Fruit fly (Drosophila melanogaster) whole organism, embryonic: Measurements from ENCODE around the gene vers.

Experiments used
- Ada2b ChIP-seq: fragments of 200-800 bp; sonication (Bioruptor generic); IDR thresholded peaks from 2 replicates; pipeline ENCODE4 v1.3.6; 2022; ENCODE audit warnings: missing biosample characterization, missing genetic modification characterization
- BEAF-32 ChIP-seq: fragments of 200-800 bp; sonication (Bioruptor generic); optimal IDR thresholded peaks from 3 replicates; lab custom pipeline; 2017; ENCODE audit warnings: missing biosample characterization, missing genetic modification characterization, mild to moderate bottlenecking, moderate library complexity, missing genetic modification reagents
- CG10267 ChIP-seq: fragments of 200-800 bp; sonication (Bioruptor generic); optimal IDR thresholded peaks from 2 replicates; lab custom pipeline; 2018; ENCODE audit warnings: missing biosample characterization, mild to moderate bottlenecking, missing genetic modification characterization, moderate library complexity
- CG10462 ChIP-seq: fragments of 200-800 bp; sonication (Bioruptor generic); optimal IDR thresholded peaks from 2 replicates; lab custom pipeline; 2016; ENCODE audit warnings: missing biosample characterization, missing genetic modification characterization
- CG11695 ChIP-seq: fragments of 200-800 bp; sonication (Bioruptor generic); IDR thresholded peaks from 3 replicates; pipeline ENCODE4 v1.3.6; 2022; ENCODE audit warnings: missing biosample characterization, missing genetic modification characterization
- CG12071 ChIP-seq: fragments of 200-800 bp; sonication (Bioruptor generic); optimal IDR thresholded peaks from 3 replicates; lab custom pipeline; 2018; ENCODE audit warnings: missing biosample characterization, mild to moderate bottlenecking, missing genetic modification characterization
- CG12219 ChIP-seq: fragments of 200-800 bp; sonication (Bioruptor generic); optimal IDR thresholded peaks from 3 replicates; lab custom pipeline; 2018; ENCODE audit warnings: missing biosample characterization, mild to moderate bottlenecking, missing genetic modification characterization
- CG12744 ChIP-seq: fragments of 200-800 bp; sonication (Bioruptor generic); optimal IDR thresholded peaks from 2 replicates; lab custom pipeline; 2016; ENCODE audit warnings: missing biosample characterization, missing genetic modification characterization
- CG13894 ChIP-seq: fragments of 200-800 bp; sonication (Bioruptor generic); optimal IDR thresholded peaks from 3 replicates; lab custom pipeline; 2018; ENCODE audit warnings: missing biosample characterization, mild to moderate bottlenecking, missing genetic modification characterization, moderate library complexity
- CG1647 ChIP-seq: fragments of 200-800 bp; sonication (Bioruptor generic); optimal IDR thresholded peaks from 3 replicates; lab custom pipeline; 2016; ENCODE audit warnings: missing biosample characterization, missing genetic modification characterization
- CG16813 ChIP-seq: fragments of 200-800 bp; sonication (Bioruptor generic); IDR thresholded peaks from 3 replicates; pipeline ENCODE4 v1.3.6; 2022; ENCODE audit warnings: missing biosample characterization, missing genetic modification characterization; ENCODE audit not compliant: partially characterized antibody
- CG17328 ChIP-seq: fragments of 200-800 bp; sonication (Bioruptor generic); IDR thresholded peaks from 2 replicates; pipeline ENCODE4 v1.3.6; 2022; ENCODE audit warnings: missing biosample characterization, missing genetic modification characterization
- CG2116 ChIP-seq: fragments of 200-800 bp; sonication (Bioruptor generic); optimal IDR thresholded peaks from 3 replicates; lab custom pipeline; 2018; ENCODE audit warnings: missing biosample characterization, mild to moderate bottlenecking, missing genetic modification characterization
- CG2129 ChIP-seq: fragments of 200-800 bp; sonication (Bioruptor generic); IDR thresholded peaks from 2 replicates; pipeline ENCODE4 v1.3.6; 2022; ENCODE audit warnings: missing biosample characterization, missing genetic modification characterization; ENCODE audit not compliant: partially characterized antibody
- CG30020 ChIP-seq: fragments of 200-800 bp; optimal IDR thresholded peaks from 2 replicates; lab custom pipeline; 2019; ENCODE audit warnings: missing biosample characterization, mild to moderate bottlenecking, missing genetic modification characterization, moderate library complexity
- CG30403 ChIP-seq: fragments of 200-800 bp; sonication (Bioruptor generic); optimal IDR thresholded peaks from 3 replicates; lab custom pipeline; 2016; ENCODE audit warnings: missing biosample characterization, missing genetic modification characterization
- CG31224 ChIP-seq: fragments of 200-800 bp; sonication (Bioruptor generic); IDR thresholded peaks from 2 replicates; pipeline ENCODE4 v1.3.6; 2022; ENCODE audit warnings: missing biosample characterization, missing genetic modification characterization
- CG3163 ChIP-seq: fragments of 200-800 bp; sonication (Bioruptor generic); optimal IDR thresholded peaks from 3 replicates; lab custom pipeline; 2016; ENCODE audit warnings: missing biosample characterization, missing genetic modification characterization
- CG4424 ChIP-seq: fragments of 200-800 bp; sonication (Bioruptor generic); optimal IDR thresholded peaks from 3 replicates; lab custom pipeline; 2016; ENCODE audit warnings: missing biosample characterization, missing genetic modification characterization
- CG4730 ChIP-seq: fragments of 200-800 bp; sonication (Bioruptor generic); IDR thresholded peaks from 2 replicates; pipeline ENCODE4 v1.3.6; 2022; ENCODE audit warnings: missing biosample characterization, missing genetic modification characterization
- CG5953 ChIP-seq: fragments of 200-800 bp; sonication (Bioruptor generic); IDR thresholded peaks from 2 replicates; pipeline ENCODE4 v1.3.6; 2022; ENCODE audit warnings: missing biosample characterization, missing genetic modification characterization
- CG6175 ChIP-seq: fragments of 200-800 bp; sonication (Bioruptor generic); IDR thresholded peaks from 3 replicates; pipeline ENCODE4 v1.3.6; 2022; ENCODE audit warnings: missing biosample characterization, missing genetic modification characterization
- CG7928 ChIP-seq: fragments of 200-800 bp; sonication (Bioruptor generic); optimal IDR thresholded peaks from 2 replicates; lab custom pipeline; 2017; ENCODE audit warnings: missing biosample characterization, mild to moderate bottlenecking, missing genetic modification characterization
- CG8924 ChIP-seq: fragments of 200-800 bp; optimal IDR thresholded peaks from 3 replicates; lab custom pipeline; 2019; ENCODE audit warnings: missing biosample characterization, mild to moderate bottlenecking, missing genetic modification characterization, moderate library complexity
- CG9609 ChIP-seq: fragments of 200-800 bp; sonication (Bioruptor generic); optimal IDR thresholded peaks from 3 replicates; lab custom pipeline; 2016; ENCODE audit warnings: missing biosample characterization, missing genetic modification characterization
- Dek ChIP-seq: fragments of 200-800 bp; sonication (Bioruptor generic); optimal IDR thresholded peaks from 3 replicates; lab custom pipeline; 2019; ENCODE audit warnings: missing biosample characterization, mild to moderate bottlenecking, missing genetic modification characterization, moderate library complexity
- Dip2 ChIP-seq: fragments of 200-800 bp; sonication (Bioruptor generic); IDR thresholded peaks from 2 replicates; pipeline ENCODE4 v1.3.6; 2022; ENCODE audit warnings: missing biosample characterization, missing genetic modification characterization
- Doc3 ChIP-seq: fragments of 200-800 bp; sonication (Bioruptor generic); IDR thresholded peaks from 3 replicates; pipeline ENCODE4 v1.3.6; 2022; ENCODE audit warnings: missing biosample characterization, missing genetic modification characterization; ENCODE audit not compliant: partially characterized antibody
- MTF-1 ChIP-seq: fragments of 200-800 bp; sonication (Bioruptor generic); optimal IDR thresholded peaks from 2 replicates; lab custom pipeline; 2018; ENCODE audit warnings: missing biosample characterization, mild to moderate bottlenecking, missing genetic modification characterization, borderline replicate concordance
- Max ChIP-seq: fragments of 200-800 bp; sonication (Bioruptor generic); optimal IDR thresholded peaks from 2 replicates; lab custom pipeline; 2016; ENCODE audit warnings: missing biosample characterization, mild to moderate bottlenecking, missing genetic modification characterization
- Pdp1 ChIP-seq, 2 experiments: fragments of 200-800 bp; sonication (Bioruptor generic); optimal IDR thresholded peaks; 3 replicates each; lab custom pipeline; 2016; ENCODE audit warnings: missing biosample characterization in 2 of 2, missing genetic modification characterization in 2 of 2, mild to moderate bottlenecking in 1 of 2, moderate library complexity in 1 of 2
- Ravus ChIP-seq: fragments of 200-800 bp; sonication (Bioruptor generic); IDR thresholded peaks from 2 replicates; pipeline ENCODE4 v1.3.6; 2022; ENCODE audit warnings: missing biosample characterization, missing genetic modification characterization
- Rfx ChIP-seq: fragments of 200-800 bp; sonication (Bioruptor generic); IDR thresholded peaks from 2 replicates; pipeline ENCODE4 v1.3.6; 2022; ENCODE audit warnings: missing biosample characterization, missing genetic modification characterization
- Sox102F ChIP-seq: fragments of 200-800 bp; sonication (Bioruptor generic); optimal IDR thresholded peaks from 2 replicates; lab custom pipeline; 2018; ENCODE audit warnings: missing biosample characterization, mild to moderate bottlenecking, missing genetic modification characterization, moderate library complexity
- Taf1 ChIP-seq: fragments of 200-800 bp; sonication (Bioruptor generic); IDR thresholded peaks from 2 replicates; pipeline ENCODE4 v1.3.6; 2022; ENCODE audit warnings: missing biosample characterization, missing genetic modification characterization
- Xrp1 ChIP-seq: fragments of 200-800 bp; sonication (Bioruptor generic); IDR thresholded peaks from 2 replicates; pipeline ENCODE4 v1.3.6; 2022; ENCODE audit warnings: missing biosample characterization, missing genetic modification characterization
- ap ChIP-seq: fragments of 200-800 bp; sonication (Bioruptor generic); IDR thresholded peaks from 2 replicates; pipeline ENCODE4 v1.3.6; 2022; ENCODE audit warnings: missing biosample characterization, missing genetic modification characterization
- bsh ChIP-seq, 2 experiments: fragments of 200-800 bp; sonication (Bioruptor generic); optimal IDR thresholded peaks; 2 replicates each; lab custom pipeline; 2017 to 2018; ENCODE audit warnings: mild to moderate bottlenecking in 2 of 2, missing biosample characterization in 2 of 2, missing genetic modification characterization in 2 of 2, moderate library complexity in 1 of 2
- chn ChIP-seq: fragments of 200-800 bp; sonication (Bioruptor generic); optimal IDR thresholded peaks from 2 replicates; lab custom pipeline; 2016; ENCODE audit warnings: missing biosample characterization, missing genetic modification characterization
- ems ChIP-seq: fragments of 200-800 bp; sonication (Bioruptor generic); optimal IDR thresholded peaks from 3 replicates; lab custom pipeline; 2016; ENCODE audit warnings: missing biosample characterization, missing genetic modification characterization
- fd3F ChIP-seq: fragments of 200-800 bp; sonication (Bioruptor generic); optimal IDR thresholded peaks from 2 replicates; lab custom pipeline; 2018; ENCODE audit warnings: missing biosample characterization, mild to moderate bottlenecking, missing genetic modification characterization, moderate library complexity
- gfzf ChIP-seq: fragments of 200-800 bp; sonication (Bioruptor generic); optimal IDR thresholded peaks from 2 replicates; lab custom pipeline; 2016; ENCODE audit warnings: missing biosample characterization, mild to moderate bottlenecking, missing genetic modification characterization, moderate library complexity
- hb ChIP-seq: fragments of 200-800 bp; sonication (Bioruptor generic); IDR thresholded peaks from 3 replicates; pipeline ENCODE4 v1.3.6; 2022; ENCODE audit warnings: missing biosample characterization, missing genetic modification characterization; ENCODE audit not compliant: partially characterized antibody
- lilli ChIP-seq: fragments of 200-800 bp; sonication (Bioruptor generic); optimal IDR thresholded peaks from 3 replicates; lab custom pipeline; 2016; ENCODE audit warnings: missing biosample characterization, missing genetic modification characterization
- onecut ChIP-seq: fragments of 200-800 bp; sonication (Bioruptor generic); IDR thresholded peaks from 2 replicates; pipeline ENCODE4 v1.3.6; 2022; ENCODE audit warnings: missing biosample characterization, missing genetic modification characterization
- ranshi ChIP-seq: fragments of 200-800 bp; sonication (Bioruptor generic); IDR thresholded peaks from 2 replicates; pipeline ENCODE4 v1.3.6; 2022; ENCODE audit warnings: missing biosample characterization, missing genetic modification characterization
- row ChIP-seq: fragments of 200-800 bp; sonication (Bioruptor generic); IDR thresholded peaks from 3 replicates; pipeline ENCODE4 v1.3.6; 2022; ENCODE audit warnings: missing biosample characterization, missing genetic modification characterization
- salm ChIP-seq: fragments of 200-800 bp; sonication (Bioruptor generic); optimal IDR thresholded peaks from 2 replicates; lab custom pipeline; 2018; ENCODE audit warnings: missing biosample characterization, mild to moderate bottlenecking, missing genetic modification characterization
- seq ChIP-seq: fragments of 200-800 bp; sonication (Bioruptor generic); IDR thresholded peaks from 2 replicates; pipeline ENCODE4 v1.3.6; 2022; ENCODE audit warnings: missing biosample characterization, missing genetic modification characterization
- so ChIP-seq: fragments of 200-800 bp; sonication (Bioruptor generic); IDR thresholded peaks from 3 replicates; pipeline ENCODE4 v1.3.6; 2022; ENCODE audit warnings: missing biosample characterization, missing genetic modification characterization
- sqz ChIP-seq: fragments of 200-800 bp; sonication (Bioruptor generic); optimal IDR thresholded peaks from 3 replicates; lab custom pipeline; 2018; ENCODE audit warnings: missing biosample characterization, mild to moderate bottlenecking, missing genetic modification characterization
- sug ChIP-seq: fragments of 200-800 bp; optimal IDR thresholded peaks from 2 replicates; lab custom pipeline; 2019; ENCODE audit warnings: missing biosample characterization, mild to moderate bottlenecking, missing genetic modification characterization, moderate library complexity

vers gene

dm6 chr3L:12163693-12164092 is 47.8 kb downstream of the vers start, which contains the start of gene CG9760 (continued):
- TF ChIP-seq ranshi (GFP tag; lab: Robert Waterston, UW) (0 out of 2 replicates have a peak, but pooled peaks have one; percentile 7), Dip2 (GFP tag; lab: Robert Waterston, UW) (no peak), hb (GFP tag; lab: Robert Waterston, UW) (no peak), chn (no peak), CG10267 (no peak), Rfx (GFP tag; lab: Robert Waterston, UW) (no peak), CG5953 (GFP tag; lab: Robert Waterston, UW) (peak; percentile 44; the same call in 1 of the 2 replicates), CG17328 (GFP tag; lab: Robert Waterston, UW) (peak; percentile 55), ems (GFP tag; lab: Kevin White, UChicago) (no peak), sqz (GFP tag; lab: Kevin White, UChicago) (no peak), CG6175 (no peak), salm (tag; lab: Kevin White, UChicago) (no peak), Dek (tag; lab: Kevin White, UChicago) (no peak), BEAF-32 (no peak), CG3163 (no peak), sug (tag; lab: Kevin White, UChicago) (no peak), CG4424 (GFP tag; lab: Kevin White, UChicago) (no peak), Xrp1 (peak; percentile 22; the same call in 1 of the 2 replicates), CG8924 (tag; lab: Kevin White, UChicago) (no peak), CG30020 (tag; lab: Kevin White, UChicago) (no peak), Max (no peak), CG12744 (GFP tag; lab: Kevin White, UChicago) (no peak), CG30403 (GFP tag; lab: Kevin White, UChicago) (no peak), onecut (GFP tag; lab: Robert Waterston, UW) (no peak), row (GFP tag; lab: Robert Waterston, UW) (peak; percentile 36; the same call in 1 of the 3 replicates), so (GFP tag; lab: Robert Waterston, UW) (no peak), CG12071 (GFP tag; lab: Kevin White, UChicago) (no peak), CG11695 (GFP tag; lab: Robert Waterston, UW) (peak; percentile 88), fd3F (GFP tag; lab: Kevin White, UChicago) (no peak), bsh (GFP tag; optimal IDR thresholded peaks at IDR 0.05; lab: Kevin White, UChicago) (no peak), CG10462 (GFP tag; lab: Kevin White, UChicago) (no peak), lilli (GFP tag; lab: Kevin White, UChicago) (no peak), Ravus (GFP tag; lab: Robert Waterston, UW) (no peak), CG31224 (GFP tag; lab: Robert Waterston, UW) (no peak), Taf1 (GFP tag; lab: Robert Waterston, UW) (no peak), CG12219 (GFP tag; lab: Kevin White, UChicago) (no peak), Ada2b (GFP tag; lab: Robert Waterston, UW) (no peak), MTF-1 (GFP tag; lab: Kevin White, UChicago) (no peak), CG13894 (no peak), Sox102F (peak; percentile 29), Doc3 (no peak), CG2116 (GFP tag; lab: Kevin White, UChicago) (no peak), seq (GFP tag; lab: Robert Waterston, UW) (no peak), CG2129 (GFP tag; lab: Robert Waterston, UW) (no peak), gfzf (GFP tag; lab: Kevin White, UChicago) (no peak), CG7928 (no peak), Pdp1 (GFP tag; optimal IDR thresholded peaks at IDR 0.05; lab: Kevin White, UChicago) (no peak), CG16813 (no peak), CG1647 (no peak), CG9609 (GFP tag; lab: Kevin White, UChicago) (no peak), CG4730 (GFP tag; lab: Robert Waterston, UW) (no peak), ap (no peak)
